Fruit fly (Drosophila melanogaster): ENCODE results near the gene Gdh.

DNA sequence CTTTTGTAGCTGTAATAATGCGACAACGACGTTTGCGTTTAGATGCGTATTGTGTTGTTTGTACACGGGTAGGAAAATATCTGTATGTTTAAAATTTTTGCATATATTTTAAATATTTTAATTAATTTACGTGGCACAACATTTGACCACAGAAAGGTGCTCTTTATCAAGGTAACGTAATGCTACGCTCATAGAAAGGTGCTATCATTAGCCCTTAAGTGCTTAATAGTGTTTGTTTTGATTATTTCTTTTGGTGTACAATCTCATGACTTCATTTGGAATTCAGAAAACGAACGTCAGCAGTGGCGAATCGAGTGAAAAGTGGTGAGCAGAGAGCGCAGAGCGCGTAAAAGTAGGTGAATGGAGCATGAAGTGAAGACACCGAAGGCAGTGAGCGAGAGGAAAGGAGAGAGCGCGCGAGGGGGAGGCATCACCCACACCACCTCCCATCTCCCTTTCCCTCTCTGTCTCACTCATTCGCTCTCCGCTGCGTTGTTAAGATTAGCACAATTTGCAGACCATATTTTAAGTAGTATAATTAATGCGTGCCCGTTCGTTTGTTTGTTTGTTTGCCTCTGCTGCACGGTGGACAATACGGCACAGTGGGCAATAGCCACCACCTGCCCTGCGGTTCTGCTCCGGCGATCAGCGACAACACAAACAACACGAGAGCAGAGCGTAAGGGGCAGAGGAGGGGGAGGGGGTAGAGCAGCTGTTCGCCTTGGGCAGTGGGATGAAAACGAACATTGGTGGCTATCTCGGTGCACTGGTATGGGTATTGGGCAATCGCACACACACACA is 21.0 kb downstream of the Gdh start:
- TF ChIP-seq pad (GFP tag; optimal IDR thresholded peaks at IDR 0.05) (no peak), kay (GFP tag; ENCODE audit: borderline replicate concordance) (no peak), CG5204 (GFP tag; optimal IDR thresholded peaks at IDR 0.05) (no peak), Mnt (GFP tag; optimal IDR thresholded peaks at IDR 0.05) (no peak), tj (GFP tag; optimal IDR thresholded peaks at IDR 0.05) (peak; percentile 66), cic (GFP tag; optimal IDR thresholded peaks at IDR 0.05) (peak; percentile 31), CG33017 (tag; optimal IDR thresholded peaks at IDR 0.05) (no peak), CG7045 (GFP tag; optimal IDR thresholded peaks at IDR 0.05) (no peak), Clk (GFP tag; optimal IDR thresholded peaks at IDR 0.05) (no peak), CG11617 (GFP tag; optimal IDR thresholded peaks at IDR 0.05) (no peak), CG1620 (GFP tag; optimal IDR thresholded peaks at IDR 0.05) (no peak), bab1 (GFP tag; optimal IDR thresholded peaks at IDR 0.05) (no peak), ovo (GFP tag; optimal IDR thresholded peaks at IDR 0.05) (no peak)
